Worm (Caenorhabditis elegans) whole organism, mixed stage, embryonic: ENCODE results near the gene C56C10.9.

ENCODE experiments used
- ceh-39 ChIP-seq: fragments of 150-350 bp; optimal IDR thresholded peaks from 2 replicates; lab custom pipeline; 2014; ENCODE audit warnings: missing biosample characterization, missing genetic modification characterization
- ces-1 ChIP-seq: fragments of 150-350 bp; optimal IDR thresholded peaks from 2 replicates; lab custom pipeline; 2014; ENCODE audit warnings: missing biosample characterization, missing genetic modification reagents, missing genetic modification characterization
- drap-1 ChIP-seq: fragments of 200-800 bp; sonication (Bioruptor generic); optimal IDR thresholded peaks from 3 replicates; lab custom pipeline; 2018; ENCODE audit warnings: mild to moderate bottlenecking, missing genetic modification characterization, missing compliant biosample characterization
- elt-1 ChIP-seq: sonication (generic microtip); optimal IDR thresholded peaks from 2 replicates; lab custom pipeline; 2017; ENCODE audit warnings: missing genetic modification characterization, mild to moderate bottlenecking, missing compliant biosample characterization, antibody characterized with exemption, moderate library complexity, borderline replicate concordance; ENCODE audit not compliant: insufficient read depth
- nhr-237 ChIP-seq: fragments of 150-350 bp; optimal IDR thresholded peaks from 2 replicates; lab custom pipeline; 2014; ENCODE audit warnings: missing biosample characterization, missing genetic modification characterization
- nhr-76 ChIP-seq: sonication (generic microtip); optimal IDR thresholded peaks from 2 replicates; lab custom pipeline; 2017; ENCODE audit warnings: missing biosample characterization, missing genetic modification characterization
- sem-2 ChIP-seq: fragments of 200-800 bp; sonication (Bioruptor generic); optimal IDR thresholded peaks from 2 replicates; lab custom pipeline; 2018; ENCODE audit warnings: mild to moderate bottlenecking, missing genetic modification characterization, missing compliant biosample characterization
- snpc-4 ChIP-seq: fragments of 150-350 bp; optimal IDR thresholded peaks from 2 replicates; lab custom pipeline; 2014; ENCODE audit warnings: missing biosample characterization, missing genetic modification characterization
- unc-39 ChIP-seq: fragments of 150-350 bp; optimal IDR thresholded peaks from 2 replicates; lab custom pipeline; 2014; ENCODE audit warnings: missing biosample characterization, missing genetic modification characterization
- unc-62 ChIP-seq: fragments of 150-350 bp; optimal IDR thresholded peaks from 2 replicates; lab custom pipeline; 2014; ENCODE audit warnings: missing biosample characterization, missing genetic modification reagents, missing genetic modification characterization

DNA sequence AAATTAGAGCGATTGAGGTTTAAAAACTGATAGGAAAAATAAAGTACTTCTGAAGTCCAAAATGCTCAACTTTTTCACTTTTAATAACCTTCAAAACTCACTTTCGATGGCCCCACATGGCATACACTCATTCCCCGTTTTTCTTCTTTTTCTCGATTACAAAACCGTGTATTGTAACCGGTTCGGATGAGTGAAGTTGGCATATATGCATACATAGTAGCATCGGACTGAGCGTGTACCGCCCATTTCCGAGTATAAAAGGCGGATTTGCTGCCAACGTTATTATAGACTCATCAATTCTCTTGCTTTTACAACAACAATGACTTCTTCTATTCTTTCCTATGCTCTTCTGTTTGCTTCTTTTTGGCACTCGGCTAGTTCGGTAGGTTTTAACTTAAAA, 9.4 kb downstream of the C56C10.9 start, which contains the start of gene C56C10.4:
- TF ChIP-seq ceh-39 (tag; lab: Kevin White, UChicago) (no peak), unc-62 (GFP tag; lab: Kevin White, UChicago) (no peak), ces-1 (GFP tag; lab: Kevin White, UChicago) (no peak), nhr-76 (tag; lab: Kevin White, UChicago) (no peak), unc-39 (tag; lab: Kevin White, UChicago) (no peak), snpc-4 (tag; lab: Kevin White, UChicago) (no peak), sem-2 (GFP tag; lab: Kevin White, UChicago) (no peak), nhr-237 (tag; lab: Kevin White, UChicago) (no peak), elt-1 (no peak), drap-1 (no peak)
